Worm (Caenorhabditis elegans) whole organism, mixed stage, embryonic: ENCODE data around the gene C06B3.7.

Source experiments
- M03D4.4 ChIP-seq: sonication (generic microtip); optimal IDR thresholded peaks from 2 replicates; lab custom pipeline; 2017; ENCODE audit warnings: mild to moderate bottlenecking, missing genetic modification characterization, missing compliant biosample characterization
- bed-3 ChIP-seq: fragments of 200-800 bp; sonication (Bioruptor generic); optimal IDR thresholded peaks from 3 replicates; lab custom pipeline; 2018; ENCODE audit warnings: mild to moderate bottlenecking, missing genetic modification characterization, moderate library complexity, missing compliant biosample characterization
- blmp-1 ChIP-seq: fragments of 150-350 bp; optimal IDR thresholded peaks from 2 replicates; lab custom pipeline; 2014; ENCODE audit warnings: missing biosample characterization, missing genetic modification characterization
- ceh-43 ChIP-seq: fragments of 200-800 bp; sonication (Bioruptor generic); optimal IDR thresholded peaks from 2 replicates; lab custom pipeline; 2018; ENCODE audit warnings: mild to moderate bottlenecking, missing genetic modification characterization, moderate library complexity, missing compliant biosample characterization
- ceh-83 ChIP-seq: fragments of 200-800 bp; sonication (Bioruptor generic); optimal IDR thresholded peaks from 2 replicates; lab custom pipeline; 2018; ENCODE audit warnings: mild to moderate bottlenecking, missing genetic modification characterization, missing compliant biosample characterization
- ces-1 ChIP-seq: fragments of 150-350 bp; optimal IDR thresholded peaks from 2 replicates; lab custom pipeline; 2014; ENCODE audit warnings: missing biosample characterization, missing genetic modification reagents, missing genetic modification characterization
- cnd-1 ChIP-seq: fragments of 200-800 bp; sonication (Bioruptor generic); optimal IDR thresholded peaks from 2 replicates; lab custom pipeline; 2018; ENCODE audit warnings: mild to moderate bottlenecking, missing genetic modification characterization, missing compliant biosample characterization
- drap-1 ChIP-seq: fragments of 200-800 bp; sonication (Bioruptor generic); optimal IDR thresholded peaks from 3 replicates; lab custom pipeline; 2018; ENCODE audit warnings: mild to moderate bottlenecking, missing genetic modification characterization, missing compliant biosample characterization
- elt-1 ChIP-seq: sonication (generic microtip); optimal IDR thresholded peaks from 2 replicates; lab custom pipeline; 2017; ENCODE audit warnings: missing genetic modification characterization, mild to moderate bottlenecking, missing compliant biosample characterization, antibody characterized with exemption, moderate library complexity, borderline replicate concordance; ENCODE audit not compliant: insufficient read depth
- elt-3 ChIP-seq: fragments of 150-350 bp; optimal IDR thresholded peaks from 2 replicates; lab custom pipeline; 2014; ENCODE audit warnings: missing biosample characterization, missing genetic modification characterization
- flh-1 ChIP-seq: fragments of 200-800 bp; sonication (Bioruptor generic); optimal IDR thresholded peaks from 2 replicates; lab custom pipeline; 2018; ENCODE audit warnings: mild to moderate bottlenecking, missing genetic modification characterization, moderate library complexity, missing compliant biosample characterization
- ham-2 ChIP-seq: fragments of 200-800 bp; sonication (Bioruptor generic); optimal IDR thresholded peaks from 2 replicates; lab custom pipeline; 2018; ENCODE audit warnings: mild to moderate bottlenecking, missing genetic modification characterization, missing compliant biosample characterization
- lin-13 ChIP-seq: fragments of 150-350 bp; optimal IDR thresholded peaks from 2 replicates; lab custom pipeline; 2014; ENCODE audit warnings: missing biosample characterization, missing genetic modification characterization
- lin-32 ChIP-seq: fragments of 200-800 bp; sonication (Bioruptor generic); optimal IDR thresholded peaks from 2 replicates; lab custom pipeline; 2018; ENCODE audit warnings: mild to moderate bottlenecking, missing genetic modification characterization, missing compliant biosample characterization
- lsy-2 ChIP-seq: fragments of 150-350 bp; optimal IDR thresholded peaks from 2 replicates; lab custom pipeline; 2014; ENCODE audit warnings: missing biosample characterization, missing genetic modification characterization
- mab-5 ChIP-seq: fragments of 150-350 bp; optimal IDR thresholded peaks from 2 replicates; lab custom pipeline; 2014; ENCODE audit warnings: missing biosample characterization, missing genetic modification characterization
- mep-1 ChIP-seq: fragments of 150-350 bp; optimal IDR thresholded peaks from 2 replicates; lab custom pipeline; 2017; ENCODE audit warnings: missing biosample characterization, missing genetic modification reagents, missing genetic modification characterization, inconsistent platforms
- mls-2 ChIP-seq: sonication (generic microtip); optimal IDR thresholded peaks from 2 replicates; lab custom pipeline; 2016; ENCODE audit warnings: mild to moderate bottlenecking, missing genetic modification characterization, moderate library complexity, missing compliant biosample characterization
- nhr-2 ChIP-seq: fragments of 150-350 bp; optimal IDR thresholded peaks from 2 replicates; lab custom pipeline; 2014; ENCODE audit warnings: missing biosample characterization, missing genetic modification characterization
- nhr-237 ChIP-seq: fragments of 150-350 bp; optimal IDR thresholded peaks from 2 replicates; lab custom pipeline; 2014; ENCODE audit warnings: missing biosample characterization, missing genetic modification characterization
- nhr-76 ChIP-seq: sonication (generic microtip); optimal IDR thresholded peaks from 2 replicates; lab custom pipeline; 2017; ENCODE audit warnings: missing biosample characterization, missing genetic modification characterization
- pha-4 ChIP-seq: fragments of 150-350 bp; optimal IDR thresholded peaks from 2 replicates; lab custom pipeline; 2018; ENCODE audit warnings: missing biosample characterization, missing genetic modification reagents, missing genetic modification characterization
- snpc-4 ChIP-seq: fragments of 150-350 bp; optimal IDR thresholded peaks from 2 replicates; lab custom pipeline; 2014; ENCODE audit warnings: missing biosample characterization, missing genetic modification characterization
- sptf-1 ChIP-seq: sonication (generic microtip); optimal IDR thresholded peaks from 2 replicates; lab custom pipeline; 2017; ENCODE audit warnings: mild to moderate bottlenecking, missing genetic modification characterization, moderate library complexity, missing compliant biosample characterization
- tbx-8 ChIP-seq: fragments of 200-800 bp; sonication (Bioruptor generic); optimal IDR thresholded peaks from 2 replicates; lab custom pipeline; 2018; ENCODE audit warnings: mild to moderate bottlenecking, missing genetic modification characterization, moderate library complexity, missing compliant biosample characterization
- unc-120 ChIP-seq: sonication (generic microtip); optimal IDR thresholded peaks from 2 replicates; lab custom pipeline; 2017; ENCODE audit warnings: missing genetic modification characterization, missing compliant biosample characterization; ENCODE audit not compliant: poor library complexity, severe bottlenecking
- unc-39 ChIP-seq: fragments of 150-350 bp; optimal IDR thresholded peaks from 2 replicates; lab custom pipeline; 2014; ENCODE audit warnings: missing biosample characterization, missing genetic modification characterization
- unc-62 ChIP-seq: fragments of 150-350 bp; optimal IDR thresholded peaks from 2 replicates; lab custom pipeline; 2014; ENCODE audit warnings: missing biosample characterization, missing genetic modification reagents, missing genetic modification characterization
- zip-8 ChIP-seq: fragments of 150-350 bp; optimal IDR thresholded peaks from 2 replicates; lab custom pipeline; 2014; ENCODE audit warnings: missing biosample characterization, missing genetic modification characterization
- ztf-11 ChIP-seq: fragments of 150-350 bp; optimal IDR thresholded peaks from 2 replicates; lab custom pipeline; 2014; ENCODE audit warnings: missing biosample characterization, missing genetic modification characterization

Gene C06B3.7

ce11 chrV:13887358-13887757 lies 22.1 kb upstream of the C06B3.7 start, which contains the start of gene srsx-19:
TSS of gene srsx-19 (plus strand) at chrV:13887658.
- no peak for TF ChIP-seq cnd-1
- TF ChIP-seq mep-1 (tag; lab: Kevin White, UChicago), result no peak
- no peak for TF ChIP-seq lin-32
- TF ChIP-seq mab-5, result no peak
- no peak for TF ChIP-seq snpc-4
- no peak for TF ChIP-seq elt-1
- no peak for TF ChIP-seq lin-13
- TF ChIP-seq pha-4 (tag; lab: Kevin White, UChicago), result no peak
- TF ChIP-seq ceh-43 (GFP tag; lab: Kevin White, UChicago), result no peak
- TF ChIP-seq mls-2 (tag; lab: Kevin White, UChicago), result no peak
- TF ChIP-seq lsy-2 (tag; lab: Kevin White, UChicago), result no peak
- no peak for TF ChIP-seq drap-1 (GFP tag; lab: Kevin White, UChicago)
- no peak for TF ChIP-seq bed-3
- no peak for TF ChIP-seq flh-1 (GFP tag; lab: Kevin White, UChicago)
- TF ChIP-seq, all 35 proteins: peak for 0

- TF ChIP-seq tbx-8 (GFP tag; lab: Kevin White, UChicago) (no peak), lin-32 (no peak), nhr-237 (tag; lab: Kevin White, UChicago) (no peak), ham-2 (no peak)
Measured at ce11 chrV:13889516-13889915, 20.0 kb upstream of the C06B3.7 start, which contains the start of gene spp-12. TSS of gene spp-12 (plus strand) at chrV:13889816.

ce11 chrV:13890473-13890872 lies 19.0 kb upstream of the C06B3.7 start, which contains the start of gene lbp-8:
TSS of gene lbp-8 (plus strand) at chrV:13890773.
- no peak for TF ChIP-seq pha-4 (tag; lab: Kevin White, UChicago)
- TF ChIP-seq unc-120 (tag; lab: Kevin White, UChicago), result no peak
- no peak for TF ChIP-seq blmp-1
- no peak for TF ChIP-seq cnd-1
- no peak for TF ChIP-seq drap-1 (GFP tag; lab: Kevin White, UChicago)
- TF ChIP-seq lin-13, result no peak
- TF ChIP-seq ceh-83 (GFP tag; lab: Kevin White, UChicago), result no peak
- TF ChIP-seq snpc-4, result no peak
- no peak for TF ChIP-seq elt-3 (tag; lab: Kevin White, UChicago)
- TF ChIP-seq sptf-1 (tag; lab: Kevin White, UChicago), result no peak
- no peak for TF ChIP-seq nhr-76
- no peak for TF ChIP-seq zip-8 (tag; lab: Kevin White, UChicago)
- no peak for TF ChIP-seq mep-1 (tag; lab: Kevin White, UChicago)
- no peak for TF ChIP-seq unc-62
- no peak for TF ChIP-seq ztf-11 (tag; lab: Kevin White, UChicago)
- TF ChIP-seq ces-1 (GFP tag; lab: Kevin White, UChicago), result no peak
- TF ChIP-seq mab-5, result no peak
- TF ChIP-seq, all 35 proteins: peak for 0

ce11 chrV:13891489-13891888 lies 18.0 kb upstream of the C06B3.7 start:
- TF ChIP-seq blmp-1 (no peak), ceh-83 (GFP tag; lab: Kevin White, UChicago) (no peak), M03D4.4 (tag; lab: Kevin White, UChicago) (no peak), tbx-8 (GFP tag; lab: Kevin White, UChicago) (no peak), unc-39 (no peak), snpc-4 (no peak), nhr-237 (tag; lab: Kevin White, UChicago) (no peak), ces-1 (GFP tag; lab: Kevin White, UChicago) (no peak), nhr-76 (no peak), unc-120 (tag; lab: Kevin White, UChicago) (no peak), pha-4 (tag; lab: Kevin White, UChicago) (no peak), ham-2 (no peak), unc-62 (no peak), lin-32 (no peak), nhr-2 (tag; lab: Kevin White, UChicago) (no peak)
- TF ChIP-seq, all 35 proteins: peak for 0

ce11 chrV:13892457-13893375 lies 16.8 kb upstream of the C06B3.7 start, which contains the start of gene sptl-3:
TSS of gene sptl-3 (plus strand) at chrV:13893325.
- peak; percentile 7 for TF ChIP-seq unc-120 (tag; lab: Kevin White, UChicago)
- TF ChIP-seq unc-62, result peak; percentile 17
- TF ChIP-seq mep-1 (tag; lab: Kevin White, UChicago), result peak; percentile 14
- no peak for TF ChIP-seq mab-5
